Worm (Caenorhabditis elegans) whole organism, L4 larva: ENCODE measurements around the gene K03B8.14.

ENCODE experiments used
- hlh-30 ChIP-seq: sonication (generic microtip); optimal IDR thresholded peaks from 2 replicates; lab custom pipeline; 2017; ENCODE audit warnings: antibody characterized with exemption, mild to moderate bottlenecking, missing genetic modification characterization, missing compliant biosample characterization; ENCODE audit not compliant: insufficient read depth
- nhr-25 ChIP-seq: sonication (generic microtip); optimal IDR thresholded peaks from 2 replicates; lab custom pipeline; 2017; ENCODE audit warnings: missing genetic modification characterization, mild to moderate bottlenecking, missing compliant biosample characterization, antibody characterized with exemption, moderate library complexity, borderline replicate concordance; ENCODE audit not compliant: insufficient read depth
- nhr-76 ChIP-seq: fragments of 150-350 bp; optimal IDR thresholded peaks from 2 replicates; lab custom pipeline; 2014; ENCODE audit warnings: missing biosample characterization, missing genetic modification characterization

DNA sequence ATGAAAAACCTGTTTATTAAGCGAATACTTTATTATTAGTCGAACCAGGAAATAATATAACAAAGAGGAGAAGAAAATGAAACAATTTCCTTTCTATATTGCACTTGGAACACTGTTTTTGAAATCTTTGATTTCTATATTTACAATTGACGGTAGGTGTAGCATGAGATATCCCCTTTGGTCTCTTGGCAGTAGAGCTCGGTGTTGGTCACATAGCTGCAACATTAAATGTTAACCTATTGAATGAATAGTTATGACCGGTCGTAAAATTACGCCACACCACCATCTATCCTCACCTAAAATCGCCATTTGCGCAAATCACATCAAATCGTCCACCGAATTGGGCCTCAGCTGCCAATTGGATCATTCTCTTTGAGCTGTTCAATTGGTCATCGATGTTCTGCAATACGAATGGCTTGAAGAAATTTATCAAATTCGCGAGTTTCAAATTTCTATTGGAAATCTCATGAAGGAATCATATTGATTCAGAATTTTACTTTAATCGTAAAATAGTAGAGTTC lies 45.4 kb upstream of the K03B8.14 start:
- TF ChIP-seq nhr-25: no peak
- no peak for TF ChIP-seq hlh-30 (tag; lab: Kevin White, UChicago)
- TF ChIP-seq nhr-76: no peak
